Worm (Caenorhabditis elegans) whole organism, young adult: Measurements from ENCODE around the gene kel-3.

Experiments
- B0035.1 ChIP-seq: sonication (generic microtip); optimal IDR thresholded peaks from 2 replicates; lab custom pipeline; 2016; ENCODE audit warnings: missing genetic modification characterization, mild to moderate bottlenecking, missing compliant biosample characterization, missing genotype, missing genetic modification reagents
- F33H1.4 ChIP-seq: fragments of 200-800 bp; sonication (Bioruptor generic); IDR thresholded peaks from 2 replicates; pipeline ENCODE4 v1.3.6; 2022; ENCODE audit warnings: missing genetic modification reagents, missing genetic modification characterization, missing compliant biosample characterization
- F39B2.1 ChIP-seq: fragments of 200-800 bp; sonication (Bioruptor generic); IDR thresholded peaks from 2 replicates; pipeline ENCODE4 v1.3.6; 2022; ENCODE audit warnings: missing genetic modification reagents, missing genetic modification characterization, missing compliant biosample characterization
- F52B5.7 ChIP-seq: sonication (generic microtip); optimal IDR thresholded peaks from 2 replicates; lab custom pipeline; 2016; ENCODE audit warnings: mild to moderate bottlenecking, missing genetic modification characterization, missing compliant biosample characterization
- T26A5.8 ChIP-seq: sonication (generic microtip); optimal IDR thresholded peaks from 2 replicates; lab custom pipeline; 2016; ENCODE audit warnings: missing genetic modification characterization, missing compliant biosample characterization
- Y67H2A.10 ChIP-seq: fragments of 200-800 bp; sonication (Bioruptor generic); conservative IDR thresholded peaks from 2 replicates; pipeline ENCODE4 v1.3.6; 2022; ENCODE audit warnings: missing genetic modification reagents, missing genetic modification characterization, missing compliant biosample characterization
- attf-5 ChIP-seq: fragments of 200-800 bp; sonication (Bioruptor generic); optimal IDR thresholded peaks from 2 replicates; lab custom pipeline; 2018; ENCODE audit warnings: mild to moderate bottlenecking, missing genetic modification characterization, missing compliant biosample characterization
- cebp-2 ChIP-seq: fragments of 200-800 bp; sonication (Bioruptor generic); IDR thresholded peaks from 2 replicates; pipeline ENCODE4 v1.3.6; 2022; ENCODE audit warnings: missing genetic modification characterization, missing compliant biosample characterization
- ceh-27 ChIP-seq: fragments of 200-800 bp; sonication (Bioruptor generic); optimal IDR thresholded peaks from 2 replicates; lab custom pipeline; 2018; ENCODE audit warnings: mild to moderate bottlenecking, missing genetic modification characterization, moderate library complexity, missing compliant biosample characterization
- ceh-79 ChIP-seq: sonication (generic microtip); optimal IDR thresholded peaks from 2 replicates; lab custom pipeline; 2017; ENCODE audit warnings: mild to moderate bottlenecking, missing genetic modification characterization, missing compliant biosample characterization
- chd-7 ChIP-seq: sonication (generic microtip); optimal IDR thresholded peaks from 2 replicates; lab custom pipeline; 2016; ENCODE audit warnings: mild to moderate bottlenecking, missing genetic modification characterization, moderate library complexity, missing compliant biosample characterization
- die-1 ChIP-seq: sonication (generic microtip); optimal IDR thresholded peaks from 2 replicates; lab custom pipeline; 2016; ENCODE audit warnings: missing genotype, mild to moderate bottlenecking, missing genetic modification characterization, missing compliant biosample characterization
- efl-1 ChIP-seq: fragments of 150-350 bp; optimal IDR thresholded peaks from 2 replicates; lab custom pipeline; 2014; ENCODE audit warnings: missing biosample characterization, missing genetic modification reagents, missing genetic modification characterization
- ekl-4 ChIP-seq: fragments of 200-800 bp; sonication (Bioruptor generic); IDR thresholded peaks from 2 replicates; pipeline ENCODE4 v1.3.6; 2022; ENCODE audit warnings: missing genetic modification reagents, missing genetic modification characterization, missing compliant biosample characterization
- ets-4 ChIP-seq: fragments of 200-800 bp; sonication (Bioruptor generic); optimal IDR thresholded peaks from 2 replicates; lab custom pipeline; 2018; ENCODE audit warnings: mild to moderate bottlenecking, missing genetic modification characterization, missing compliant biosample characterization
- fkh-3 ChIP-seq: sonication (generic microtip); optimal IDR thresholded peaks from 2 replicates; lab custom pipeline; 2016; ENCODE audit warnings: mild to moderate bottlenecking, missing genetic modification characterization, missing compliant biosample characterization
- gei-17 ChIP-seq: fragments of 200-800 bp; sonication (Bioruptor generic); optimal IDR thresholded peaks from 2 replicates; lab custom pipeline; 2018; ENCODE audit warnings: mild to moderate bottlenecking, missing genetic modification characterization, missing compliant biosample characterization
- hlh-26 ChIP-seq: fragments of 200-800 bp; sonication (Bioruptor generic); conservative IDR thresholded peaks from 2 replicates; pipeline ENCODE4 v1.3.6; 2022; ENCODE audit warnings: missing genetic modification reagents, missing genetic modification characterization, missing compliant biosample characterization
- hrde-1 ChIP-seq: sonication (generic microtip); optimal IDR thresholded peaks from 2 replicates; lab custom pipeline; 2016; ENCODE audit warnings: missing genetic modification characterization, mild to moderate bottlenecking, missing compliant biosample characterization, moderate library complexity, missing genotype, missing genetic modification reagents, borderline replicate concordance
- let-607 ChIP-seq, 2 experiments: fragments of 200-800 bp in 1 of 2; sonication (Bioruptor generic) in 1 of 2; sonication (generic microtip) in 1 of 2; optimal IDR thresholded peaks; 2 replicates each; lab custom pipeline; 2016 to 2018; ENCODE audit warnings: mild to moderate bottlenecking in 2 of 2, missing compliant biosample characterization in 2 of 2, missing genetic modification characterization in 2 of 2, moderate library complexity in 2 of 2, missing genotype in 1 of 2
- lin-35 ChIP-seq, 3 experiments: fragments of 150-350 bp in 2 of 3; sonication (generic microtip) in 1 of 3; optimal IDR thresholded peaks; 2 replicates each; lab custom pipeline; 2014 to 2018; ENCODE audit warnings: missing biosample characterization in 3 of 3, missing genetic modification characterization in 3 of 3, missing genetic modification reagents in 3 of 3
- lin-40 ChIP-seq: sonication (generic microtip); optimal IDR thresholded peaks from 2 replicates; lab custom pipeline; 2016; ENCODE audit warnings: missing genetic modification characterization, mild to moderate bottlenecking, missing compliant biosample characterization, missing genotype, missing genetic modification reagents
- madf-10 ChIP-seq: sonication (generic microtip); optimal IDR thresholded peaks from 2 replicates; lab custom pipeline; 2016; ENCODE audit warnings: mild to moderate bottlenecking, missing genetic modification characterization, missing compliant biosample characterization
- madf-8 ChIP-seq: fragments of 200-800 bp; sonication (Bioruptor generic); conservative IDR thresholded peaks from 2 replicates; pipeline ENCODE4 v1.3.6; 2022; ENCODE audit warnings: missing genetic modification reagents, missing genetic modification characterization, missing compliant biosample characterization
- nfya-1 ChIP-seq: sonication (generic microtip); optimal IDR thresholded peaks from 2 replicates; lab custom pipeline; 2017; ENCODE audit warnings: antibody characterized with exemption, missing compliant biosample characterization, missing genetic modification characterization, borderline replicate concordance; ENCODE audit not compliant: insufficient read depth
- nfya-2 ChIP-seq: fragments of 200-800 bp; sonication (Bioruptor generic); IDR thresholded peaks from 2 replicates; pipeline ENCODE4 v1.3.6; 2022; ENCODE audit warnings: missing genetic modification reagents, missing genetic modification characterization, missing compliant biosample characterization
- nfyb-1 ChIP-seq: fragments of 200-800 bp; sonication (Bioruptor generic); IDR thresholded peaks from 2 replicates; pipeline ENCODE4 v1.3.6; 2022; ENCODE audit warnings: missing genetic modification reagents, missing genetic modification characterization, missing compliant biosample characterization
- nhr-27 ChIP-seq: fragments of 200-800 bp; sonication (Bioruptor generic); optimal IDR thresholded peaks from 2 replicates; lab custom pipeline; 2018; ENCODE audit warnings: mild to moderate bottlenecking, missing genetic modification characterization, moderate library complexity, missing compliant biosample characterization
- nhr-90 ChIP-seq: sonication (generic microtip); optimal IDR thresholded peaks from 2 replicates; lab custom pipeline; 2016; ENCODE audit warnings: missing genotype, mild to moderate bottlenecking, missing genetic modification characterization, missing compliant biosample characterization
- rcor-1 ChIP-seq: fragments of 200-800 bp; sonication (Bioruptor generic); IDR thresholded peaks from 2 replicates; pipeline ENCODE4 v1.3.6; 2022; ENCODE audit warnings: missing genetic modification reagents, missing genetic modification characterization, missing compliant biosample characterization
- rec-8 ChIP-seq, 2 experiments: sonication (generic microtip); optimal IDR thresholded peaks; 2 replicates each; lab custom pipeline; 2016; ENCODE audit warnings: mild to moderate bottlenecking in 2 of 2, missing genetic modification characterization in 2 of 2, missing genetic modification reagents in 2 of 2, missing genotype in 2 of 2, missing biosample characterization in 1 of 2, missing compliant biosample characterization in 1 of 2, moderate library complexity in 1 of 2
- repo-1 ChIP-seq: sonication (generic microtip); optimal IDR thresholded peaks from 2 replicates; lab custom pipeline; 2017; ENCODE audit warnings: mild to moderate bottlenecking, missing genetic modification characterization, missing compliant biosample characterization
- snpc-1.3 ChIP-seq: sonication (generic microtip); optimal IDR thresholded peaks from 2 replicates; lab custom pipeline; 2017; ENCODE audit warnings: missing genetic modification characterization, mild to moderate bottlenecking, missing compliant biosample characterization, antibody characterized with exemption, moderate library complexity, missing genotype, missing genetic modification reagents; ENCODE audit not compliant: insufficient read depth
- snpc-3.4 ChIP-seq: sonication (generic microtip); optimal IDR thresholded peaks from 2 replicates; lab custom pipeline; 2017; ENCODE audit warnings: missing genetic modification characterization, mild to moderate bottlenecking, missing compliant biosample characterization, antibody characterized with exemption, moderate library complexity, missing genotype, missing genetic modification reagents
- sptf-2 ChIP-seq: fragments of 200-800 bp; sonication (Bioruptor generic); optimal IDR thresholded peaks from 2 replicates; lab custom pipeline; 2018; ENCODE audit warnings: mild to moderate bottlenecking, missing genetic modification characterization, missing compliant biosample characterization
- tbp1 ChIP-seq: fragments of 200-800 bp; sonication (Bioruptor generic); optimal IDR thresholded peaks from 2 replicates; lab custom pipeline; 2018; ENCODE audit warnings: mild to moderate bottlenecking, missing genetic modification characterization, missing compliant biosample characterization
- unc-130 ChIP-seq: sonication (generic microtip); optimal IDR thresholded peaks from 2 replicates; lab custom pipeline; 2016; ENCODE audit warnings: missing genetic modification reagents, missing genetic modification characterization, missing compliant biosample characterization
- xnd-1 ChIP-seq: sonication (generic microtip); optimal IDR thresholded peaks from 2 replicates; lab custom pipeline; 2016; ENCODE audit warnings: missing genotype, missing genetic modification reagents, missing genetic modification characterization, missing compliant biosample characterization
- zfh-2 ChIP-seq: fragments of 200-800 bp; sonication (Bioruptor generic); conservative IDR thresholded peaks from 2 replicates; pipeline ENCODE4 v1.3.6; 2022; ENCODE audit warnings: missing genetic modification reagents, missing genetic modification characterization, missing compliant biosample characterization
- ztf-22 ChIP-seq: fragments of 200-800 bp; sonication (Bioruptor generic); optimal IDR thresholded peaks from 2 replicates; lab custom pipeline; 2018; ENCODE audit warnings: mild to moderate bottlenecking, missing genetic modification characterization, moderate library complexity, missing compliant biosample characterization
- ztf-25 ChIP-seq: fragments of 200-800 bp; sonication (Bioruptor generic); IDR thresholded peaks from 2 replicates; pipeline ENCODE4 v1.3.6; 2022; ENCODE audit warnings: missing genetic modification reagents, missing genetic modification characterization, missing compliant biosample characterization
- ztf-28 ChIP-seq: fragments of 200-800 bp; sonication (Bioruptor generic); IDR thresholded peaks from 2 replicates; pipeline ENCODE4 v1.3.6; 2022; ENCODE audit warnings: missing genetic modification reagents, missing genetic modification characterization, missing compliant biosample characterization

The kel-3 gene

ce11 chrIII:13462965-13463783 is 1.4 kb upstream of the kel-3 start, which contains the start of gene ant-1.1 (continued):
- TF ChIP-seq sptf-2 (GFP tag; lab: Kevin White, UChicago): peak; percentile 22
- TF ChIP-seq F39B2.1 (GFP tag; lab: Robert Waterston, UW): peak; percentile 73; the same call in 1 of the 2 replicates
- TF ChIP-seq nhr-27 (tag; lab: Kevin White, UChicago): no peak
- TF ChIP-seq unc-130 (GFP tag; lab: Kevin White, UChicago): peak; percentile 30
- peak; percentile 35 for TF ChIP-seq die-1 (tag; lab: Kevin White, UChicago)
- peak; percentile 61 for TF ChIP-seq repo-1 (tag; lab: Kevin White, UChicago)
- TF ChIP-seq madf-10: peak; percentile 74
- TF ChIP-seq F52B5.7 (tag; lab: Kevin White, UChicago): no peak
- peak; percentile 19 for TF ChIP-seq ceh-79 (tag; lab: Kevin White, UChicago)
- peak; percentile 89 for TF ChIP-seq ceh-27 (GFP tag; lab: Kevin White, UChicago)
- no peak for TF ChIP-seq fkh-3
- TF ChIP-seq B0035.1 (tag; lab: Kevin White, UChicago): peak; percentile 1
- peak; percentile 91 for TF ChIP-seq lin-40
- TF ChIP-seq chd-7 (tag; lab: Kevin White, UChicago): peak; percentile 66

DNA sequence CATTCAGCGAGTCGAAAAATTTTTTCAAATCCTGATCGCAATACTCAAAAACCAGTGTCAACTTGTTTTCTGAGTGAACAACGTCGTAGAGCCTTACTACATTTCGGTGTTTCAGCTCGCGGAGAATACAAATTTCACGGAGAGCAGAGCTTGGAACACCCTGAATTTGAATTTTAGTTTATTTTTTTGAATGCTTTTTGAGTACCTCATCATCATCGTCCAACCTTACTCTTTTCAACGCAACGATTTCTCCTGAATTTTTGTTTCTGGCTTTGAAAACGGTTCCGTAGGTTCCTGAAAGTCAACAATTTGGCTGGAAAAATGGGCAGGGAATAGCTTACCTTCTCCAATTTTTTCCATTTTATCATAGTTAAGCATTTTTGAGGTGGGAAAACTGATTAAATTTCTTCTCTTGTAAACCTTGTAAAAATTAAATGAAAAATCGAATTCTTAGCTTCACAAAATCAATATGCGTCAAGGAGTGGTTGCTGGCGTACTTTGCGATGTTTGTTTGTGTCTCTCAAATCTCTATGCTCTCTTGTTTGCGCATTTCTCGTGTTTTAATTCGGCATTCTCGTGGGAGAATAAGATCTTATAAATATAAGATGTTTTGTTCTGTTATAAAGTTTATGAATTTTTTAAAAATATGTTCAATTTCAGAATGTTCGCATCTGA is 1.4 kb downstream of the kel-3 start, which contains the start of gene cdk-5:
Gene cdk-5 (minus strand): TSS at position 425 of the 675 bp plus-strand sequence.
- TF ChIP-seq xnd-1 (tag; lab: Kevin White, UChicago) (peak; percentile 33), hrde-1 (no peak), ztf-28 (GFP tag; lab: Robert Waterston, UW) (no peak), F33H1.4 (GFP tag; lab: Robert Waterston, UW) (peak; percentile 75), rec-8 (tag; optimal IDR thresholded peaks at IDR 0.05; lab: Kevin White, UChicago) (no peak), rcor-1 (peak; percentile 67), efl-1 (GFP tag; lab: Kevin White, UChicago) (peak; percentile 4), snpc-1.3 (tag; lab: Kevin White, UChicago) (peak; percentile 24), lin-35 (GFP tag; optimal IDR thresholded peaks at IDR 0.05; lab: Kevin White, UChicago) (peak in 1 of 3 experiments; percentile 82), nfyb-1 (GFP tag; lab: Robert Waterston, UW) (peak; percentile 81), tbp1 (GFP tag; lab: Kevin White, UChicago) (peak; percentile 51), madf-8 (GFP tag; lab: Robert Waterston, UW) (no peak), cebp-2 (GFP tag; lab: Robert Waterston, UW) (no peak), ztf-22 (GFP tag; lab: Kevin White, UChicago) (no peak), zfh-2 (GFP tag; lab: Robert Waterston, UW) (no peak), ets-4 (GFP tag; lab: Kevin White, UChicago) (no peak), ztf-25 (GFP tag; lab: Robert Waterston, UW) (no peak), nfya-1 (no peak), hlh-26 (GFP tag; lab: Robert Waterston, UW) (no peak), T26A5.8 (no peak), Y67H2A.10 (GFP tag; lab: Robert Waterston, UW) (no peak), snpc-3.4 (tag; lab: Kevin White, UChicago) (peak; percentile 72), nhr-90 (tag; lab: Kevin White, UChicago) (no peak), gei-17 (GFP tag; lab: Kevin White, UChicago) (peak; percentile 30), let-607 (tag; optimal IDR thresholded peaks at IDR 0.05; lab: Kevin White, UChicago) (peak in 1 of 2 experiments; percentile 46), attf-5 (GFP tag; lab: Kevin White, UChicago) (peak; percentile 18), fkh-3 (no peak), nfya-2 (GFP tag; lab: Robert Waterston, UW) (no peak), B0035.1 (tag; lab: Kevin White, UChicago) (no peak), ekl-4 (peak; percentile 86)
